Worm (Caenorhabditis elegans) whole organism, midembryonic: ENCODE measurements around the gene scl-17.

ENCODE experiments used
- T22C8.4 ChIP-seq: fragments of 200-800 bp; sonication (Bioruptor generic); IDR thresholded peaks from 2 replicates; pipeline ENCODE4 v1.3.6; 2022; ENCODE audit warnings: missing genetic modification characterization, missing compliant biosample characterization
- tab-1 ChIP-seq: fragments of 200-800 bp; sonication (Bioruptor generic); IDR thresholded peaks from 2 replicates; pipeline ENCODE4 v1.3.6; 2022; ENCODE audit warnings: missing genetic modification characterization, missing compliant biosample characterization
- ztf-23 ChIP-seq: fragments of 200-800 bp; sonication (Bioruptor generic); IDR thresholded peaks from 2 replicates; pipeline ENCODE4 v1.3.6; 2022; ENCODE audit warnings: missing genetic modification reagents, missing genetic modification characterization, missing compliant biosample characterization
- ztf-29 ChIP-seq: fragments of 200-800 bp; sonication (Bioruptor generic); IDR thresholded peaks from 2 replicates; pipeline ENCODE4 v1.3.6; 2022; ENCODE audit warnings: missing genetic modification reagents, missing genetic modification characterization, missing compliant biosample characterization

- TF ChIP-seq ztf-23 (GFP tag; lab: Robert Waterston, UW) (no peak), T22C8.4 (GFP tag; lab: Robert Waterston, UW) (no peak), tab-1 (no peak), ztf-29 (GFP tag; lab: Robert Waterston, UW) (no peak)
These were observed 43.5 kb upstream of the scl-17 start, which contains the start of gene Y51H7C.8 for ce11 chrII:1401474-1401873.
